Worm (Caenorhabditis elegans): ENCODE measurements around the gene F55A11.1.

F55A11.1 gene

DNA sequence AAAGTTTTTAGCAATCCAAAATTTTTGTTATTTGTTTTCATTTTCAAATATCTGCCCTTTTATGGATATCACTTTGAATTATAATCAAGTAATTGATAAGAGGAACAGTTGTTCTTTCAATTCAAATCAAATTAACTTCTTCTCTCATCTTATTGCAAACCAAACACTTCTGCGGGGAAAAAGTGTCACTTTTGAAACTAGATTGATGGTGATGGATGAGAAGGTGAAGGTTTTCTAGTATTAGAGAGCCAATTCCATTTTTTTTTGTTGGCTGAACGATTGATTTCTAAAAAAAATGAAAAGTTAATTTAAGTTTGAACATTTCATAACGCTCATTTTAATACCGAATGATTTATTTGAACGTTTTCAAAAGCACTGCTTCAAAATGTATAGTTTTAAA is 15.6 kb upstream of the F55A11.1 start:
- TF ChIP-seq ZK185.1 (tag; optimal IDR thresholded peaks at IDR 0.05; ENCODE audit: poor library complexity, severe bottlenecking), result no peak

ce11 chrV:11779310-11779709 is 15.1 kb upstream of the F55A11.1 start:
- TF ChIP-seq ztf-18 (tag; optimal IDR thresholded peaks at IDR 0.05) (no peak), Y95B8A.8 (GFP tag; IDR thresholded peaks at IDR 0.05) (no peak), lir-1 (GFP tag; conservative IDR thresholded peaks at IDR 0.05) (no peak)

ce11 chrV:11777846-11778245 is 13.7 kb upstream of the F55A11.1 start:
- peak in 1 of 2 experiments; percentile 24 for TF ChIP-seq let-607 (tag; optimal IDR thresholded peaks at IDR 0.05)
- peak; percentile 72 for TF ChIP-seq nhr-80 (tag; optimal IDR thresholded peaks at IDR 0.05)
- TF ChIP-seq somi-1 (GFP tag; optimal IDR thresholded peaks at IDR 0.05), result peak; percentile 40
- no peak for TF ChIP-seq F52B5.7 (tag; optimal IDR thresholded peaks at IDR 0.05)
- TF ChIP-seq tbp1 (GFP tag; optimal IDR thresholded peaks at IDR 0.05), result peak; percentile 12

ce11 chrV:11776538-11776937 is 12.4 kb upstream of the F55A11.1 start, which contains the start of gene F55A11.6:
TSS of gene F55A11.6 (plus strand) at chrV:11776838.
- TF ChIP-seq dox-1 (GFP tag; IDR thresholded peaks at IDR 0.05) (no peak), him-1 (tag; optimal IDR thresholded peaks at IDR 0.05) (no peak), ZK185.1 (tag; optimal IDR thresholded peaks at IDR 0.05; ENCODE audit: poor library complexity, severe bottlenecking) (no peak), Y67H2A.10 (GFP tag; conservative IDR thresholded peaks at IDR 0.05) (no peak), F57A8.1 (GFP tag; optimal IDR thresholded peaks at IDR 0.05) (no peak), bed-1 (GFP tag; IDR thresholded peaks at IDR 0.05) (no peak), ztf-18 (tag; optimal IDR thresholded peaks at IDR 0.05) (no peak), tbx-9 (tag; optimal IDR thresholded peaks at IDR 0.05; ENCODE audit: borderline replicate concordance) (no peak), C17E4.6 (GFP tag; IDR thresholded peaks at IDR 0.05) (no peak), F10E7.11 (tag; optimal IDR thresholded peaks at IDR 0.05) (no peak)

DNA sequence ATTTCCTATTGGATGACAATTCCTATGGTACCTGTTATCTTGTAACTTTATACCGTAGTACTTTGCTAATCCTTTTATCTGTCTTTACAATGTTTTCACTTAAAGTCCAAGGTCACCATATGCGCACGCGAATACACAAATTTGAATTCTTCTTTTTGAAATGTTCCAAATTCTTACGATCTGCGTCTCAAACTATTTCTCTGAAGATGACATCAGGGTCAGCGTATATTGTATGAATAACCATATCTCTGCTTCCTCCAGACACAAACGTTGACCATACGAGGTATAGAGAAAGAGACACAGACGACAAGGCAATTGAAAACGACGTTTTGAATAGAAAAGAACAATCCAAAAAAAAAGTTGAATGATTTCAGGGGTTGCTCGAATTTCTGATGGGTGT is 9.7 kb upstream of the F55A11.1 start:
- no peak for TF ChIP-seq lsy-27 (tag; optimal IDR thresholded peaks at IDR 0.05; ENCODE audit: borderline replicate concordance, insufficient read depth)
- no peak for TF ChIP-seq nhr-179 (tag; optimal IDR thresholded peaks at IDR 0.05)
- no peak for TF ChIP-seq F22D6.2 (tag; optimal IDR thresholded peaks at IDR 0.05)
- TF ChIP-seq snpc-3.4 (tag; optimal IDR thresholded peaks at IDR 0.05), result no peak
- peak; percentile 14 for TF ChIP-seq nhr-80 (tag; optimal IDR thresholded peaks at IDR 0.05)

DNA sequence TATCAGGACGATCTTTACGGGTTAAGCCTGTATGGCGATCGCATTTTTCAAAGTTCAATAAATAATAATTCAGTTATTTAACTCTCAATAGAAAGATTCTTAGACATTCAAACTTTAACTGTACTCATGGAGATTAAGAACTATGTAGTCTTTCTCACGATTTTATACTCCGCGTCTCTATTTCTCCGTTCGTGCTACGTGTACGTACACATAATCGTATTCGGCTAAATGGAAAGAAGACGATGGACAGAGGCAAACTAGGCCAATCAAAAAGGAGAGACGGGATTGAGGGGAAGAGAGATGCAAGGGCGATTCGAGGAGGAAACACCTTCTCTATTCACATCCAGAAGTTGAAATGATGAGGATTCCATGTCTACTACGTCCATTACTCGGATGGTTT is 9.2 kb upstream of the F55A11.1 start, which contains the start of gene bus-18:
Gene bus-18 (plus strand): TSS at position 301 of the 400 bp plus-strand sequence.
- TF ChIP-seq efl-1 (GFP tag; optimal IDR thresholded peaks at IDR 0.05) (no peak), F10E7.11 (tag; optimal IDR thresholded peaks at IDR 0.05) (no peak), mel-28 (tag; optimal IDR thresholded peaks at IDR 0.05; ENCODE audit: borderline replicate concordance) (no peak), nhr-120 (GFP tag; IDR thresholded peaks at IDR 0.05) (no peak), nhr-179 (tag; optimal IDR thresholded peaks at IDR 0.05) (no peak), ztf-25 (GFP tag; IDR thresholded peaks at IDR 0.05) (no peak), zfh-2 (GFP tag; conservative IDR thresholded peaks at IDR 0.05) (no peak), C06A6.2 (GFP tag; conservative IDR thresholded peaks at IDR 0.05) (no peak), C17E4.6 (GFP tag; IDR thresholded peaks at IDR 0.05) (no peak), mcd-1 (GFP tag; IDR thresholded peaks at IDR 0.05) (no peak), F49E8.2 (tag; optimal IDR thresholded peaks at IDR 0.05; ENCODE audit: insufficient read depth) (no peak), F52B5.7 (tag; optimal IDR thresholded peaks at IDR 0.05) (no peak), aptf-2 (GFP tag; conservative IDR thresholded peaks at IDR 0.05) (no peak), dpl-1 (GFP tag; optimal IDR thresholded peaks at IDR 0.05) (no peak), ZK185.1 (tag; optimal IDR thresholded peaks at IDR 0.05; ENCODE audit: poor library complexity, severe bottlenecking) (no peak)

All from whole organism, young adult.